Fruit fly (Drosophila melanogaster) S2 (cell line): Measurements from ENCODE around the gene Grik.

Source experiments
- CG8478 ChIP-seq: fragments of >200 bp; optimal IDR thresholded peaks from 2 replicates; lab custom pipeline; 2018
- CTCF ChIP-seq, 2 experiments: fragments of >200 bp; optimal IDR thresholded peaks; 2 replicates each; lab custom pipeline; 2018

Gene Grik

dm6 chr3R:20901656-20902055, at the start of gene Grik:
TSS of gene Grik (plus strand) at chr3R:20901956.
- no peak for TF ChIP-seq CTCF (optimal IDR thresholded peaks at IDR 0.05; lab: Kevin White, UChicago)
- no peak for TF ChIP-seq CG8478 (lab: Kevin White, UChicago)

dm6 chr3R:20859845-20860244, 41.9 kb upstream of the Grik start, which contains the start of gene Ir93a:
TSS of gene Ir93a (minus strand) at chr3R:20859945.
- no peak for TF ChIP-seq CTCF (optimal IDR thresholded peaks at IDR 0.05; lab: Kevin White, UChicago)
- no peak for TF ChIP-seq CG8478 (lab: Kevin White, UChicago)

DNA sequence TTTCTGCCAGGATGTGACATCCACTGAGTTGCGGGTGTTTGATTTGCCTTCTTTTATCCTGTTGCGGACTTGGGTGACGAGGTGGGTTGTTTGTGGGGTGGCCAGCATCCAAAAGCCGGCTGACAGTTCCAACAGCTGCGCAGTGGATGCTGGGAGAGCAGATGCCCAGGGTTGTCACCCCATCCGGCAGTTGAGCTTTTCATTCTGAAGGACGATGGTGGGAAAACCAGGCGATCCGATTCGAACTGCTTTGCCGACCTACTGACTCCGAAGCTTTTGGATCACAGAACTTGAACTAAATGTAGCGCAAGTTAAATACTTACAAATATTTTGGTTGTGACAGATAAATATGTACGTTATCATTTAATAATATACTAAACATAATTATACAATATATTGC, 35.6 kb upstream of the Grik start, which contains the start of gene KaiR1D:
TSS of gene KaiR1D (minus strand) at position 28 of the 400 bp plus-strand sequence.
- TF ChIP-seq CG8478 (lab: Kevin White, UChicago) = no peak
- TF ChIP-seq CTCF (optimal IDR thresholded peaks at IDR 0.05; lab: Kevin White, UChicago) = no peak

DNA sequence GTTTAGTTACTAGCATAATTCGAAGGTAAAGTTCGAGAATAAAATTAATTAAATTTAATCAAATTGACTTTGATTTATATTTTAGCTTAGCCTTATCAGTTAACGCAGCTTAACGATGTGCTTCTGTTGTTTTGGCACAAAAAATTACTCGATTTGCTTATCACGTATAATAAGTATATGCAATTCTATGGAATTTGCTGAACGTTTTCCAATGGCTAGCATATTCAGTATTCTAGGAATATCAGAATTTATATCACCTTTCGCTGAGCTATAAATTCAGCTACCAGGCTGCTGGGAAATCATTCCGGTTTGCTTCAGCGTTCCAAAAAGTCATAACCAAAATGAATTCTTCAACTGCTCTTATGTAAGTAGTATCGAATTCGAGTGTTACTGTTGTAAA, 31.0 kb upstream of the Grik start, which contains the start of gene TotA:
TSS of gene TotA (plus strand) at position 301 of the 400 bp plus-strand sequence.
- TF ChIP-seq CG8478 (lab: Kevin White, UChicago) (no peak), CTCF (optimal IDR thresholded peaks at IDR 0.05; lab: Kevin White, UChicago) (no peak)

dm6 chr3R:20872688-20873087, 29.1 kb upstream of the Grik start, which contains the start of gene TotC:
TSS of gene TotC (plus strand) at chr3R:20872988.
- TF ChIP-seq CG8478 (lab: Kevin White, UChicago) = no peak
- TF ChIP-seq CTCF (optimal IDR thresholded peaks at IDR 0.05; lab: Kevin White, UChicago) = no peak

DNA sequence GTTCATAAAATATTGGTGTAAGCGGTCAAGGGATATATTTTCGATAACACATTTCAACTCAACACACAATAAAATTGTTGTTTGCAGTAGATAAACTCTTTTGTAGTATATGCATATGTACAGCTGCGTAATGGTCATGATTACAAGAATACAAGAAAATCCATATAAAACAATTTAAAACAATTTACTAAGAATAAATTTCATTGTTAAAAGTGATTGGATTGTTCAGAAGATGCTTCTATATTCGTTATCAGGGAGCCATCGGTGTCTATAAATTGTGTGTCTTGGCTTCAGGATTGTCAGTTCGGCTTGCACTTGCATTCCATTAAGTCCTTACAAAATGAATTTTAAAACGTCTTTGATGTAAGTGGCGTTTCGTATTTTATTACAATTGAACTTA, 28.1 kb upstream of the Grik start, which contains the start of gene TotB:
TSS of gene TotB (plus strand) at position 301 of the 400 bp plus-strand sequence.
- no peak for TF ChIP-seq CG8478 (lab: Kevin White, UChicago)
- TF ChIP-seq CTCF (optimal IDR thresholded peaks at IDR 0.05; lab: Kevin White, UChicago) = no peak

dm6 chr3R:20876680-20877079, 25.1 kb upstream of the Grik start:
- no peak for TF ChIP-seq CTCF (optimal IDR thresholded peaks at IDR 0.05; lab: Kevin White, UChicago)
- no peak for TF ChIP-seq CG8478 (lab: Kevin White, UChicago)

DNA sequence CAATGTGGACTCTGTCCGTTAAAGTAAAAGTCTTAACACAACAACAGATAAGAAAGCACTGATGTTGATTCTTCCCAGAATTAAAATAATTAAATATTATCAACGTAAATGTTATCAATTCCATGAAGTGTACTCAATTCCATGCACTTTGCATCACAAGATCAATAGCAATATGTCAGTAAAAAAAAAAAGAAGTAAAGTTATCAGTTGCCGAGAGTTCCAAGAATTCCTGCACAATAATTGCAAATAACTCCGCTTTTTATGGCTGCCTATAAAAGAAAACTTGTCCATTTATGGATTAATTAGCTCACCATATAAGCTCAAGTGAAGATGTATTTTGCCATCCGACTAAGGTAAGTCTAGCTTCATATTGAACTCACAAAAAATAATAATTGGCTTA, 24.3 kb upstream of the Grik start, which contains the start of gene TotZ:
TSS of gene TotZ (plus strand) at position 301 of the 400 bp plus-strand sequence.
- TF ChIP-seq CTCF (optimal IDR thresholded peaks at IDR 0.05; lab: Kevin White, UChicago) = no peak
- TF ChIP-seq CG8478 (lab: Kevin White, UChicago) = no peak

- TF ChIP-seq CG8478 (lab: Kevin White, UChicago) (no peak), CTCF (optimal IDR thresholded peaks at IDR 0.05; lab: Kevin White, UChicago) (no peak)
Observed at dm6 chr3R:20890505-20890904, 11.3 kb upstream of the Grik start.

DNA sequence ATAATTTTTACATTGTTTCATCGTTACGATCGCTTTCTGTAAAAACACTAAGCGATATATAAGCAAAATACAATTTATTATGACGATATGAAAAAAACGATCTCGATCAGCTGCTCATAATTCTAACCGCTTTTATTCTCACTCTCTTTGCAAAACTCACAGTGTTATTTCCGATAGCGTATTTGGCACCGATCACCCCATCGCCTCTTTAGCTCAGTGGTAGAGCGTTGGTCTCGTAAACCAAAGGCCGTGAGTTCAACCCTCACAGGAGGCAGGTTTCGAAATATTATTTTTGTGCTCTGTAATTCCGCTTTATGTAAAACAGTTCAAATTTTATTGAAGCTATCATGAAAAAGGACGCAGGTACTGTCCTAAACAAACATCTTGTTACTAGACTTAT, 10.8 kb upstream of the Grik start:
- TF ChIP-seq CTCF (optimal IDR thresholded peaks at IDR 0.05; lab: Kevin White, UChicago) (no peak), CG8478 (lab: Kevin White, UChicago) (no peak)

- TF ChIP-seq CTCF (optimal IDR thresholded peaks at IDR 0.05; lab: Kevin White, UChicago) = no peak
Observed at dm6 chr3R:20891495-20891894, 10.3 kb upstream of the Grik start.

dm6 chr3R:20897128-20897527, 4.6 kb upstream of the Grik start, which contains the start of gene Ktl:
TSS of gene Ktl (minus strand) at chr3R:20897320.
- TF ChIP-seq CTCF (optimal IDR thresholded peaks at IDR 0.05; lab: Kevin White, UChicago) (no peak), CG8478 (lab: Kevin White, UChicago) (no peak)

dm6 chr3R:20905418-20905817, 3.7 kb downstream of the Grik start, which contains the start of gene TotX:
TSS of gene TotX (minus strand) at chr3R:20905518.
- no peak for TF ChIP-seq CTCF (optimal IDR thresholded peaks at IDR 0.05; lab: Kevin White, UChicago)
- no peak for TF ChIP-seq CG8478 (lab: Kevin White, UChicago)

DNA sequence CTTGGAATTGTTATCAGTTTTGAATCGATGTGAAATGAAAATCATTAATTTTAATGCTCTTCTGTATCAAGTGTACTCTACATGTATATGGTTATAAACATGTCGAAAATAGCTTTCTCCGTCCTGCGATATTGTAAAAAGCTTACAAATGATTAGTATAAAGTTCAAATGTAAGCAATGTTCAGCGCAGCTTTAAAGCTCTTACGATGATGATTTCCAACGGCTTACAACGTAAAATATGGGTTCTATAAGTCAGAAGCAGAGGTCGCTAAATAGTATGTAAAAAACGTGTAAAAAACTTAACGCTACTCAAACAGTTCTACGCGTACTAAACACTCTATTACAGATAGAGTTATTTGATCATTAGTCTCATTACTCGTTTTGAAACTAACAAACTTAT, 6.9 kb downstream of the Grik start:
- TF ChIP-seq CG8478 (lab: Kevin White, UChicago) (no peak), CTCF (optimal IDR thresholded peaks at IDR 0.05; lab: Kevin White, UChicago) (peak; percentile 80)

DNA sequence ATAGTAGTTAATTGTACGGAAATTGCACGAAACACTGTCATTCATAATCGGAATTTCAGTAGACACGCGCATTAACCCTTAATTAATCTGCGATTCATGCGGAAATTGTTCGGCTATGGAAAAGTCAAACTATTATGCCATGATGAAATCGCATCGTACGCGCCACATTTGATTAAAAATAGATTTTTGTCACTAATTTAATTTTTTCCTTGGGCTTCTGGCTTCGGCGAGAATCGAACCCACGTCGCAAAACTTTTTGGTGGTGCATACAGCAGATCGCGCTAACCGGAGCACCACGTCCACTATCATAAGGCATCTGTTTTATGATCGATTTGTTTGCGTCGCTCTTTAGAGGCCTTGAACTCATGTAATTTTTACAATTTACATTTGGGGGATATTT, 11.0 kb downstream of the Grik start:
- TF ChIP-seq CG8478 (lab: Kevin White, UChicago) (no peak), CTCF (optimal IDR thresholded peaks at IDR 0.05; lab: Kevin White, UChicago) (no peak)

DNA sequence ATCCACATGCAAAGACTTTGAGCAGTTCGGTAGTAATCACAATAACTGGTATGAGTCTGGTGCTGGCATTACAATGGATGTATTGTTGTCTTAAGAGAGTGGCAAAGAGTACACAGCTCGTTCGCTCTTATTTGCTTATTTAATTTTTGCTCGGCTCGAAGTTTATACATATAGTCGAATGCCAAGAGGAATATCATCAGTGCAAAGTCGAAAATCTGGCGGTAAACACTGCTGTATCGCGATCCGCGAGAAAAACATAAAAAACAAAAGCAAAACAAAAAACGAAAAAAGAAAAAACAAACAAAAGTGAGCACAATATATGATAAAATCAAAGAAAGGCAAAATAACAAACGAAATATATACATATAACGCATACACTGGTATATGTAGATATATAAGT, 12.3 kb downstream of the Grik start, which contains the start of gene hdly:
TSS of gene hdly (plus strand) at position 194 of the 400 bp plus-strand sequence.
- TF ChIP-seq CTCF (optimal IDR thresholded peaks at IDR 0.05; lab: Kevin White, UChicago) (no peak), CG8478 (lab: Kevin White, UChicago) (no peak)
